Worm (Caenorhabditis elegans) whole organism, L3 larva: ENCODE measurements around the gene ent-3.

ENCODE experiments used
- ZK546.5 ChIP-seq: sonication (generic microtip); optimal IDR thresholded peaks from 2 replicates; lab custom pipeline; 2017; ENCODE audit warnings: missing biosample characterization, missing genetic modification characterization
- ama-1 ChIP-seq: fragments of 150-350 bp; optimal IDR thresholded peaks from 2 replicates; lab custom pipeline; 2018
- ceh-16 ChIP-seq: sonication (generic microtip); optimal IDR thresholded peaks from 2 replicates; lab custom pipeline; 2017; ENCODE audit warnings: missing biosample characterization, missing genetic modification characterization
- ceh-28 ChIP-seq: fragments of 150-350 bp; optimal IDR thresholded peaks from 2 replicates; lab custom pipeline; 2014; ENCODE audit warnings: missing biosample characterization, missing genetic modification reagents, missing genetic modification characterization
- daf-12 ChIP-seq: fragments of 150-350 bp; optimal IDR thresholded peaks from 2 replicates; lab custom pipeline; 2014; ENCODE audit warnings: missing biosample characterization, missing genetic modification reagents, missing genetic modification characterization
- egl-27 ChIP-seq: sonication (generic microtip); optimal IDR thresholded peaks from 4 replicates; lab custom pipeline; 2017; ENCODE audit warnings: missing biosample characterization, missing genetic modification reagents, missing genetic modification characterization
- elt-1 ChIP-seq: fragments of 150-350 bp; optimal IDR thresholded peaks from 2 replicates; lab custom pipeline; 2014; ENCODE audit warnings: missing biosample characterization, missing genetic modification characterization
- elt-3 ChIP-seq, 3 experiments: fragments of 150-350 bp in 1 of 3; sonication (generic microtip) in 2 of 3; optimal IDR thresholded peaks; 2 replicates in 2 of 3; 4 replicates in 1 of 3; lab custom pipeline; 2014 to 2017; ENCODE audit warnings: missing biosample characterization in 3 of 3, missing genetic modification characterization in 3 of 3
- fkh-10 ChIP-seq: sonication (generic microtip); optimal IDR thresholded peaks from 2 replicates; lab custom pipeline; 2017; ENCODE audit warnings: missing biosample characterization, missing genetic modification reagents, missing genetic modification characterization
- fkh-2 ChIP-seq: fragments of 150-350 bp; optimal IDR thresholded peaks from 2 replicates; lab custom pipeline; 2014; ENCODE audit warnings: missing biosample characterization, missing genetic modification reagents, missing genetic modification characterization
- fos-1 ChIP-seq: fragments of 150-350 bp; optimal IDR thresholded peaks from 2 replicates; lab custom pipeline; 2014; ENCODE audit warnings: missing biosample characterization, missing genetic modification characterization
- hmg-11 ChIP-seq: sonication (generic microtip); optimal IDR thresholded peaks from 2 replicates; lab custom pipeline; 2016; ENCODE audit warnings: missing genetic modification characterization, missing compliant biosample characterization
- lin-15B ChIP-seq: fragments of 150-350 bp; optimal IDR thresholded peaks from 2 replicates; lab custom pipeline; 2014; ENCODE audit warnings: missing biosample characterization, missing genetic modification characterization
- lin-39 ChIP-seq: fragments of 150-350 bp; optimal IDR thresholded peaks from 2 replicates; lab custom pipeline; 2018; ENCODE audit warnings: missing biosample characterization, missing genetic modification reagents, missing genetic modification characterization
- mdl-1 ChIP-seq: fragments of 150-350 bp; optimal IDR thresholded peaks from 2 replicates; lab custom pipeline; 2014; ENCODE audit warnings: missing biosample characterization, missing genetic modification characterization
- nfya-1 ChIP-seq: sonication (generic microtip); optimal IDR thresholded peaks from 2 replicates; lab custom pipeline; 2017; ENCODE audit warnings: missing genetic modification characterization, mild to moderate bottlenecking, missing compliant biosample characterization, antibody characterized with exemption, moderate library complexity; ENCODE audit not compliant: insufficient read depth
- nhr-12 ChIP-seq: fragments of 150-350 bp; optimal IDR thresholded peaks from 2 replicates; lab custom pipeline; 2014; ENCODE audit warnings: missing biosample characterization, missing genetic modification characterization
- nhr-23 ChIP-seq: fragments of 150-350 bp; optimal IDR thresholded peaks from 2 replicates; lab custom pipeline; 2014; ENCODE audit warnings: missing biosample characterization, missing genetic modification reagents, missing genetic modification characterization
- nhr-237 ChIP-seq: fragments of 150-350 bp; optimal IDR thresholded peaks from 2 replicates; lab custom pipeline; 2014; ENCODE audit warnings: missing biosample characterization, missing genetic modification characterization
- nhr-25 ChIP-seq: sonication (generic microtip); optimal IDR thresholded peaks from 2 replicates; lab custom pipeline; 2017; ENCODE audit warnings: missing biosample characterization, missing genetic modification characterization
- nhr-28 ChIP-seq: fragments of 150-350 bp; optimal IDR thresholded peaks from 2 replicates; lab custom pipeline; 2014; ENCODE audit warnings: missing biosample characterization, missing genetic modification characterization
- nhr-43 ChIP-seq: sonication (generic microtip); optimal IDR thresholded peaks from 2 replicates; lab custom pipeline; 2016; ENCODE audit warnings: mild to moderate bottlenecking, missing genetic modification characterization, missing compliant biosample characterization; ENCODE audit not compliant: poor library complexity, severe bottlenecking
- nhr-67 ChIP-seq: fragments of 150-350 bp; optimal IDR thresholded peaks from 2 replicates; lab custom pipeline; 2014; ENCODE audit warnings: missing biosample characterization, missing genetic modification characterization
- nhr-76 ChIP-seq: fragments of 150-350 bp; sonication (generic microtip); optimal IDR thresholded peaks from 5 replicates; lab custom pipeline; 2014; ENCODE audit warnings: missing biosample characterization, missing genetic modification characterization
- nhr-77 ChIP-seq: fragments of 150-350 bp; optimal IDR thresholded peaks from 2 replicates; lab custom pipeline; 2014; ENCODE audit warnings: missing biosample characterization, missing genetic modification characterization
- pha-4 ChIP-seq: fragments of 150-350 bp; optimal IDR thresholded peaks from 2 replicates; lab custom pipeline; 2014; ENCODE audit warnings: missing biosample characterization, missing genetic modification reagents, missing genetic modification characterization
- pqm-1 ChIP-seq: fragments of 150-350 bp; optimal IDR thresholded peaks from 2 replicates; lab custom pipeline; 2017; ENCODE audit warnings: missing biosample characterization, missing genetic modification characterization, inconsistent platforms
- skn-1 ChIP-seq: fragments of 150-350 bp; optimal IDR thresholded peaks from 2 replicates; lab custom pipeline; 2014; ENCODE audit warnings: missing biosample characterization, missing genetic modification characterization
- snpc-4 ChIP-seq: fragments of 150-350 bp; optimal IDR thresholded peaks from 2 replicates; lab custom pipeline; 2014; ENCODE audit warnings: missing biosample characterization, missing genetic modification characterization
- tbx-2 ChIP-seq: sonication (generic microtip); optimal IDR thresholded peaks from 2 replicates; lab custom pipeline; 2016; ENCODE audit warnings: mild to moderate bottlenecking, missing genetic modification characterization, missing compliant biosample characterization
- unc-39 ChIP-seq: sonication (generic microtip); optimal IDR thresholded peaks from 4 replicates; lab custom pipeline; 2017; ENCODE audit warnings: missing biosample characterization, missing genetic modification characterization
- unc-62 ChIP-seq: fragments of 150-350 bp; sonication (generic microtip); optimal IDR thresholded peaks from 4 replicates; lab custom pipeline; 2014; ENCODE audit warnings: missing biosample characterization, missing genetic modification reagents, missing genetic modification characterization
- zag-1 ChIP-seq: fragments of 150-350 bp; optimal IDR thresholded peaks from 2 replicates; lab custom pipeline; 2014; ENCODE audit warnings: missing biosample characterization, missing genetic modification characterization
- ztf-11 ChIP-seq: fragments of 150-350 bp; optimal IDR thresholded peaks from 2 replicates; lab custom pipeline; 2014; ENCODE audit warnings: missing biosample characterization, missing genetic modification characterization
- ztf-4 ChIP-seq: fragments of 150-350 bp; optimal IDR thresholded peaks from 2 replicates; lab custom pipeline; 2014; ENCODE audit warnings: missing biosample characterization, missing genetic modification characterization

The ent-3 gene

ce11 chrV:14256813-14257212, 21.0 kb upstream of the ent-3 start, which contains the start of gene sre-8:
sre-8 (plus strand) TSS chrV:14257113.
- no peak for TF ChIP-seq ceh-28 (tag; lab: Kevin White, UChicago)
- TF ChIP-seq ztf-11, result no peak
- no peak for TF ChIP-seq nhr-43 (tag; lab: Kevin White, UChicago)
- TF ChIP-seq elt-3 (tag; optimal IDR thresholded peaks at IDR 0.05; lab: Kevin White, UChicago), result no peak
- TF ChIP-seq ztf-4 (tag; lab: Kevin White, UChicago), result no peak
- TF ChIP-seq nhr-77 (tag; lab: Kevin White, UChicago), result no peak

- no peak for TF ChIP-seq nhr-76 (tag; lab: Kevin White, UChicago)
- no peak for TF ChIP-seq nhr-12
- TF ChIP-seq mdl-1 (tag; lab: Kevin White, UChicago), result no peak
- TF ChIP-seq nhr-28 (tag; lab: Kevin White, UChicago), result no peak
- no peak for TF ChIP-seq fkh-2 (tag; lab: Kevin White, UChicago)
- TF ChIP-seq unc-39 (tag; lab: Kevin White, UChicago), result no peak
- TF ChIP-seq pha-4 (tag; lab: Kevin White, UChicago), result no peak
- TF ChIP-seq skn-1 (tag; lab: Kevin White, UChicago), result no peak
- no peak for TF ChIP-seq elt-1 (tag; lab: Kevin White, UChicago)
- no peak for TF ChIP-seq nfya-1 (tag; lab: Kevin White, UChicago)
Measured at ce11 chrV:14254221-14254620, 18.4 kb upstream of the ent-3 start, which contains the start of gene K02E11.7. K02E11.7 (minus strand) TSS chrV:14254321.

- TF ChIP-seq zag-1 (tag; lab: Kevin White, UChicago) (no peak), fkh-2 (tag; lab: Kevin White, UChicago) (no peak), hmg-11 (tag; lab: Kevin White, UChicago) (no peak), nhr-76 (tag; lab: Kevin White, UChicago) (no peak), tbx-2 (tag; lab: Kevin White, UChicago) (no peak), ama-1 (no peak), fos-1 (no peak), unc-39 (tag; lab: Kevin White, UChicago) (no peak), nhr-237 (tag; lab: Kevin White, UChicago) (no peak), ztf-4 (tag; lab: Kevin White, UChicago) (no peak), lin-39 (tag; lab: Kevin White, UChicago) (no peak), nhr-23 (tag; lab: Kevin White, UChicago) (no peak), skn-1 (tag; lab: Kevin White, UChicago) (no peak)
Measured at ce11 chrV:14252025-14252424, 16.2 kb upstream of the ent-3 start, which contains the start of gene K02E11.5. K02E11.5 (plus strand) TSS chrV:14252325.

ce11 chrV:14248654-14249053, 12.8 kb upstream of the ent-3 start, which contains the start of gene K02E11.6:
K02E11.6 (plus strand) TSS chrV:14248802.
- TF ChIP-seq unc-39 (tag; lab: Kevin White, UChicago) (no peak), elt-1 (tag; lab: Kevin White, UChicago) (no peak), nhr-237 (tag; lab: Kevin White, UChicago) (no peak), nhr-77 (tag; lab: Kevin White, UChicago) (no peak), lin-15B (tag; lab: Kevin White, UChicago) (no peak), pha-4 (tag; lab: Kevin White, UChicago) (no peak), lin-39 (tag; lab: Kevin White, UChicago) (no peak), daf-12 (tag; lab: Kevin White, UChicago) (no peak), mdl-1 (tag; lab: Kevin White, UChicago) (no peak), fkh-10 (GFP tag; lab: Kevin White, UChicago) (no peak), ztf-4 (tag; lab: Kevin White, UChicago) (no peak), fos-1 (no peak), ceh-28 (tag; lab: Kevin White, UChicago) (no peak), snpc-4 (tag; lab: Kevin White, UChicago) (no peak), unc-62 (GFP tag; lab: Kevin White, UChicago) (no peak), ZK546.5 (tag; lab: Kevin White, UChicago) (no peak), pqm-1 (no peak), fkh-2 (tag; lab: Kevin White, UChicago) (no peak)
- TF ChIP-seq, all 47 proteins: peak for 0

ce11 chrV:14248025-14248424, 12.2 kb upstream of the ent-3 start, which contains the start of gene K02E11.4:
K02E11.4 (minus strand) TSS chrV:14248125.
- TF ChIP-seq nhr-25 (no peak), egl-27 (tag; lab: Kevin White, UChicago) (no peak), fkh-10 (GFP tag; lab: Kevin White, UChicago) (no peak), snpc-4 (tag; lab: Kevin White, UChicago) (no peak), nfya-1 (tag; lab: Kevin White, UChicago) (no peak), unc-62 (GFP tag; lab: Kevin White, UChicago) (no peak), lin-15B (tag; lab: Kevin White, UChicago) (no peak), fkh-2 (tag; lab: Kevin White, UChicago) (no peak), ceh-16 (tag; lab: Kevin White, UChicago) (no peak), nhr-67 (tag; lab: Kevin White, UChicago) (no peak), elt-3 (tag; optimal IDR thresholded peaks at IDR 0.05; lab: Kevin White, UChicago) (no peak), daf-12 (tag; lab: Kevin White, UChicago) (no peak), ama-1 (no peak), fos-1 (no peak), nhr-77 (tag; lab: Kevin White, UChicago) (no peak), nhr-23 (tag; lab: Kevin White, UChicago) (no peak), hmg-11 (tag; lab: Kevin White, UChicago) (no peak)
